Fruit fly (Drosophila melanogaster): ENCODE measurements around the gene c12.1.

dm6 chrX:9309959-9310658 is 8.9 kb downstream of the c12.1 start:
- TF ChIP-seq Dll (optimal IDR thresholded peaks at IDR 0.05) (no peak), CG8478 (optimal IDR thresholded peaks at IDR 0.05) (no peak), psq (optimal IDR thresholded peaks at IDR 0.05) (no peak), pan (optimal IDR thresholded peaks at IDR 0.05) (no peak)
